Fruit fly (Drosophila melanogaster) whole organism, embryonic: ENCODE data around the gene mRpL10.
A peak's percentile ranks its signal among the peaks of the same experiment; 100 is the strongest.

Source experiments
- CG10366 ChIP-seq: fragments of 200-800 bp; sonication (Bioruptor generic); IDR thresholded peaks from 2 replicates; pipeline ENCODE4 v1.3.6; 2022; ENCODE audit warnings: missing biosample characterization, missing genetic modification characterization
- CG11695 ChIP-seq: fragments of 200-800 bp; sonication (Bioruptor generic); IDR thresholded peaks from 3 replicates; pipeline ENCODE4 v1.3.6; 2022; ENCODE audit warnings: missing biosample characterization, missing genetic modification characterization
- CG12659 ChIP-seq: fragments of 200-800 bp; sonication (Bioruptor generic); optimal IDR thresholded peaks from 3 replicates; lab custom pipeline; 2017; ENCODE audit warnings: mild to moderate bottlenecking, missing biosample characterization, missing genetic modification reagents, missing genetic modification characterization
- CG13424 ChIP-seq: fragments of 200-800 bp; sonication (Bioruptor generic); optimal IDR thresholded peaks from 2 replicates; lab custom pipeline; 2019; ENCODE audit warnings: missing biosample characterization, mild to moderate bottlenecking, missing genetic modification characterization, moderate library complexity
- CG13775 ChIP-seq: fragments of 200-800 bp; sonication (Bioruptor generic); optimal IDR thresholded peaks from 3 replicates; lab custom pipeline; 2017; ENCODE audit warnings: missing biosample characterization, mild to moderate bottlenecking, missing genetic modification characterization
- CG14441 ChIP-seq: fragments of 200-800 bp; sonication (Bioruptor generic); IDR thresholded peaks from 2 replicates; pipeline ENCODE4 v1.3.6; 2022; ENCODE audit warnings: missing biosample characterization, missing genetic modification characterization
- CG15269 ChIP-seq: fragments of 200-800 bp; sonication (Bioruptor generic); optimal IDR thresholded peaks from 2 replicates; lab custom pipeline; 2018; ENCODE audit warnings: missing biosample characterization, mild to moderate bottlenecking, missing genetic modification characterization, moderate library complexity
- CG17359 ChIP-seq: fragments of 200-800 bp; sonication (Bioruptor generic); optimal IDR thresholded peaks from 3 replicates; lab custom pipeline; 2018; ENCODE audit warnings: missing biosample characterization, mild to moderate bottlenecking, missing genetic modification characterization, moderate library complexity
- CG17612 ChIP-seq: fragments of 200-800 bp; sonication (Bioruptor generic); IDR thresholded peaks from 2 replicates; pipeline ENCODE4 v1.3.6; 2022; ENCODE audit warnings: missing biosample characterization, missing genetic modification characterization
- CG18599 ChIP-seq: fragments of 200-800 bp; sonication (Bioruptor generic); optimal IDR thresholded peaks from 3 replicates; lab custom pipeline; 2017; ENCODE audit warnings: missing biosample characterization, missing genetic modification characterization, mild to moderate bottlenecking, moderate library complexity, missing genetic modification reagents
- CG2889 ChIP-seq: fragments of 200-800 bp; sonication (Bioruptor generic); IDR thresholded peaks from 3 replicates; pipeline ENCODE4 v1.3.6; 2022; ENCODE audit warnings: missing biosample characterization, missing genetic modification characterization
- CG30020 ChIP-seq: fragments of 200-800 bp; optimal IDR thresholded peaks from 2 replicates; lab custom pipeline; 2019; ENCODE audit warnings: missing biosample characterization, mild to moderate bottlenecking, missing genetic modification characterization, moderate library complexity
- CG31441 ChIP-seq: fragments of 200-800 bp; sonication (Bioruptor generic); IDR thresholded peaks from 2 replicates; pipeline ENCODE4 v1.3.6; 2022; ENCODE audit warnings: missing biosample characterization, missing genetic modification characterization
- CG4282 ChIP-seq: fragments of 200-800 bp; sonication (Bioruptor generic); optimal IDR thresholded peaks from 2 replicates; lab custom pipeline; 2016; ENCODE audit warnings: missing biosample characterization, missing genetic modification characterization
- CG4404 ChIP-seq: fragments of 200-800 bp; sonication (Bioruptor generic); IDR thresholded peaks from 2 replicates; pipeline ENCODE4 v1.3.6; 2022; ENCODE audit warnings: missing biosample characterization, missing genetic modification characterization
- CG4424 ChIP-seq: fragments of 200-800 bp; sonication (Bioruptor generic); optimal IDR thresholded peaks from 3 replicates; lab custom pipeline; 2016; ENCODE audit warnings: missing biosample characterization, missing genetic modification characterization
- CG6175 ChIP-seq: fragments of 200-800 bp; sonication (Bioruptor generic); IDR thresholded peaks from 3 replicates; pipeline ENCODE4 v1.3.6; 2022; ENCODE audit warnings: missing biosample characterization, missing genetic modification characterization
- CG9727 ChIP-seq: fragments of 200-800 bp; sonication (Bioruptor generic); optimal IDR thresholded peaks from 3 replicates; lab custom pipeline; 2017; ENCODE audit warnings: missing biosample characterization, mild to moderate bottlenecking, missing genetic modification characterization
- CG9932 ChIP-seq: fragments of 200-800 bp; sonication (Bioruptor generic); IDR thresholded peaks from 2 replicates; pipeline ENCODE4 v1.3.6; 2022; ENCODE audit warnings: missing biosample characterization, missing genetic modification characterization
- Eip74EF ChIP-seq, 2 experiments: fragments of 200-800 bp in 1 of 2; fragments of >200 bp in 1 of 2; sonication (Bioruptor generic) in 1 of 2; optimal IDR thresholded peaks; 2 replicates each; lab custom pipeline; 2017 to 2019; ENCODE audit warnings: missing biosample characterization in 2 of 2, missing genetic modification characterization in 2 of 2, mild to moderate bottlenecking in 1 of 2, moderate library complexity in 1 of 2
- Fer1 ChIP-seq: fragments of 200-800 bp; sonication (Bioruptor generic); optimal IDR thresholded peaks from 2 replicates; lab custom pipeline; 2017; ENCODE audit warnings: missing biosample characterization, mild to moderate bottlenecking, missing genetic modification characterization
- HLH54F ChIP-seq: fragments of 200-800 bp; sonication (Bioruptor generic); optimal IDR thresholded peaks from 3 replicates; lab custom pipeline; 2016; ENCODE audit warnings: missing biosample characterization, missing genetic modification characterization
- Hmx ChIP-seq: fragments of 200-800 bp; sonication (Bioruptor generic); optimal IDR thresholded peaks from 2 replicates; lab custom pipeline; 2016; ENCODE audit warnings: missing biosample characterization, missing genetic modification characterization
- Hr51 ChIP-seq, 2 experiments: fragments of 200-800 bp; sonication (Bioruptor generic); optimal IDR thresholded peaks; 2 replicates in 1 of 2; 3 replicates in 1 of 2; lab custom pipeline; 2016 to 2018; ENCODE audit warnings: missing biosample characterization in 2 of 2, missing genetic modification characterization in 2 of 2, mild to moderate bottlenecking in 1 of 2, moderate library complexity in 1 of 2
- Lim3 ChIP-seq: fragments of 200-800 bp; sonication (Bioruptor generic); IDR thresholded peaks from 2 replicates; pipeline ENCODE4 v1.3.6; 2022; ENCODE audit warnings: missing biosample characterization, missing genetic modification characterization
- Poxn ChIP-seq: fragments of 200-800 bp; sonication (Bioruptor generic); IDR thresholded peaks from 2 replicates; pipeline ENCODE4 v1.3.6; 2022; ENCODE audit warnings: missing biosample characterization, missing genetic modification characterization
- Sry-δ ChIP-seq: fragments of 200-800 bp; sonication (Bioruptor generic); optimal IDR thresholded peaks from 2 replicates; lab custom pipeline; 2016; ENCODE audit warnings: missing biosample characterization, missing genetic modification characterization
- Stat92E ChIP-seq, 3 experiments: fragments of >200 bp in 2 of 3; fragments of 200-800 bp in 1 of 3; sonication (Bioruptor generic) in 1 of 3; optimal IDR thresholded peaks; 2 replicates each; lab custom pipeline; 2017 to 2019; ENCODE audit warnings: missing biosample characterization in 3 of 3, missing genetic modification characterization in 3 of 3, mild to moderate bottlenecking in 1 of 3, moderate library complexity in 1 of 3
- Xrp1 ChIP-seq: fragments of 200-800 bp; sonication (Bioruptor generic); IDR thresholded peaks from 2 replicates; pipeline ENCODE4 v1.3.6; 2022; ENCODE audit warnings: missing biosample characterization, missing genetic modification characterization
- YL-1 ChIP-seq: fragments of 200-800 bp; sonication (Bioruptor generic); optimal IDR thresholded peaks from 3 replicates; lab custom pipeline; 2017; ENCODE audit warnings: missing biosample characterization, mild to moderate bottlenecking, missing genetic modification characterization
- aop ChIP-seq: fragments of 200-800 bp; sonication (Bioruptor generic); IDR thresholded peaks from 2 replicates; pipeline ENCODE4 v1.3.6; 2022; ENCODE audit warnings: missing biosample characterization, missing genetic modification characterization
- ap ChIP-seq: fragments of 200-800 bp; sonication (Bioruptor generic); IDR thresholded peaks from 2 replicates; pipeline ENCODE4 v1.3.6; 2022; ENCODE audit warnings: missing biosample characterization, missing genetic modification characterization
- bab2 ChIP-seq: fragments of 200-800 bp; sonication (Bioruptor generic); optimal IDR thresholded peaks from 2 replicates; lab custom pipeline; 2016; ENCODE audit warnings: missing biosample characterization, missing genetic modification characterization
- btn ChIP-seq: fragments of 200-800 bp; sonication (Bioruptor generic); optimal IDR thresholded peaks from 2 replicates; lab custom pipeline; 2016; ENCODE audit warnings: missing biosample characterization, missing genetic modification characterization
- chm ChIP-seq: fragments of 200-800 bp; sonication (Bioruptor generic); IDR thresholded peaks from 2 replicates; pipeline ENCODE4 v1.3.6; 2022; ENCODE audit warnings: missing biosample characterization, missing genetic modification characterization
- chn ChIP-seq: fragments of 200-800 bp; sonication (Bioruptor generic); optimal IDR thresholded peaks from 2 replicates; lab custom pipeline; 2016; ENCODE audit warnings: missing biosample characterization, missing genetic modification characterization
- croc ChIP-seq: fragments of 200-800 bp; sonication (Bioruptor generic); conservative IDR thresholded peaks from 3 replicates; pipeline ENCODE4 v1.3.6; 2022; ENCODE audit warnings: missing biosample characterization, missing genetic modification characterization
- gsb-n ChIP-seq: fragments of 200-800 bp; sonication (Bioruptor generic); optimal IDR thresholded peaks from 3 replicates; lab custom pipeline; 2018; ENCODE audit warnings: missing biosample characterization, mild to moderate bottlenecking, missing genetic modification characterization
- ham ChIP-seq: fragments of 200-800 bp; sonication (Bioruptor generic); IDR thresholded peaks from 2 replicates; pipeline ENCODE4 v1.3.6; 2022; ENCODE audit warnings: missing biosample characterization, missing genetic modification characterization
- hth ChIP-seq: fragments of >200 bp; optimal IDR thresholded peaks from 2 replicates; lab custom pipeline; 2017; ENCODE audit warnings: inconsistent platforms
- jigr1 ChIP-seq: fragments of 200-800 bp; sonication (Bioruptor generic); IDR thresholded peaks from 3 replicates; pipeline ENCODE4 v1.3.6; 2022; ENCODE audit warnings: missing biosample characterization, missing genetic modification characterization
- lab ChIP-seq: fragments of 200-800 bp; sonication (Bioruptor generic); optimal IDR thresholded peaks from 3 replicates; lab custom pipeline; 2017; ENCODE audit warnings: missing biosample characterization, missing genetic modification characterization, mild to moderate bottlenecking, moderate library complexity, missing genetic modification reagents
- lmd ChIP-seq: fragments of 200-800 bp; sonication (Bioruptor generic); IDR thresholded peaks from 2 replicates; pipeline ENCODE4 v1.3.6; 2022; ENCODE audit warnings: missing biosample characterization, missing genetic modification characterization
- psq ChIP-seq: fragments of 200-800 bp; sonication (Bioruptor generic); optimal IDR thresholded peaks from 2 replicates; lab custom pipeline; 2017; ENCODE audit warnings: missing biosample characterization, missing genetic modification characterization
- ranshi ChIP-seq: fragments of 200-800 bp; sonication (Bioruptor generic); IDR thresholded peaks from 2 replicates; pipeline ENCODE4 v1.3.6; 2022; ENCODE audit warnings: missing biosample characterization, missing genetic modification characterization
- sens ChIP-seq: fragments of 200-800 bp; sonication (Bioruptor generic); peaks from one replicate; lab custom pipeline; 2016; ENCODE audit warnings: missing biosample characterization, missing genetic modification characterization
- slou ChIP-seq: fragments of 200-800 bp; sonication (Bioruptor generic); optimal IDR thresholded peaks from 3 replicates; lab custom pipeline; 2016; ENCODE audit warnings: missing biosample characterization, missing genetic modification characterization
- sqz ChIP-seq: fragments of 200-800 bp; sonication (Bioruptor generic); optimal IDR thresholded peaks from 3 replicates; lab custom pipeline; 2018; ENCODE audit warnings: missing biosample characterization, mild to moderate bottlenecking, missing genetic modification characterization
- tup ChIP-seq: fragments of 200-800 bp; sonication (Bioruptor generic); optimal IDR thresholded peaks from 2 replicates; lab custom pipeline; 2016; ENCODE audit warnings: missing biosample characterization, mild to moderate bottlenecking, missing genetic modification characterization, moderate library complexity
- z ChIP-seq: fragments of 200-800 bp; sonication (Bioruptor generic); IDR thresholded peaks from 3 replicates; pipeline ENCODE4 v1.3.6; 2022; ENCODE audit warnings: missing biosample characterization, missing genetic modification characterization
- zen2 ChIP-seq: fragments of 200-800 bp; sonication (Bioruptor generic); IDR thresholded peaks from 3 replicates; pipeline ENCODE4 v1.3.6; 2022; ENCODE audit warnings: missing biosample characterization, missing genetic modification characterization; ENCODE audit not compliant: partially characterized antibody

mRpL10 gene

dm6 chr2L:246656-247340, 43.2 kb downstream of the mRpL10 start (continued):
- TF ChIP-seq YL-1 (GFP tag; lab: Kevin White, UChicago) (no peak), btn (no peak), psq (GFP tag; lab: Kevin White, UChicago) (peak; percentile 99), CG30020 (tag; lab: Kevin White, UChicago) (no peak), Stat92E (GFP tag; optimal IDR thresholded peaks at IDR 0.05; lab: Kevin White, UChicago) (peak in 1 of 3 experiments; percentile 46), Hr51 (GFP tag; optimal IDR thresholded peaks at IDR 0.05; lab: Kevin White, UChicago) (no peak), sqz (peak; percentile 96), CG11695 (GFP tag; lab: Robert Waterston, UW) (no peak), slou (no peak), CG4424 (no peak), aop (GFP tag; lab: Robert Waterston, UW) (no peak), CG17612 (GFP tag; lab: Robert Waterston, UW) (no peak), Lim3 (no peak), zen2 (GFP tag; lab: Robert Waterston, UW) (peak; percentile 47; the same call in 1 of the 3 replicates), CG17359 (tag; lab: Kevin White, UChicago) (no peak), z (GFP tag; lab: Robert Waterston, UW) (0 out of 3 replicates have a peak, but pooled peaks have one; percentile 37), Fer1 (GFP tag; lab: Kevin White, UChicago) (peak; percentile 33), CG6175 (GFP tag; lab: Robert Waterston, UW) (no peak), bab2 (GFP tag; lab: Kevin White, UChicago) (no peak), Hmx (GFP tag; lab: Kevin White, UChicago) (no peak), gsb-n (tag; lab: Kevin White, UChicago) (no peak), CG4282 (GFP tag; lab: Kevin White, UChicago) (no peak), jigr1 (GFP tag; lab: Robert Waterston, UW) (no peak), Poxn (GFP tag; lab: Robert Waterston, UW) (no peak), ranshi (GFP tag; lab: Robert Waterston, UW) (no peak), Xrp1 (GFP tag; lab: Robert Waterston, UW) (0 out of 2 replicates have a peak, but pooled peaks have one; percentile 20), CG12659 (GFP tag; lab: Kevin White, UChicago) (no peak), sens (no peak), CG15269 (tag; lab: Kevin White, UChicago) (no peak), CG14441 (GFP tag; lab: Robert Waterston, UW) (no peak), CG31441 (GFP tag; lab: Robert Waterston, UW) (no peak), CG4404 (GFP tag; lab: Robert Waterston, UW) (no peak), Sry-δ (GFP tag; lab: Kevin White, UChicago) (no peak), Eip74EF (GFP tag; optimal IDR thresholded peaks at IDR 0.05; lab: Kevin White, UChicago) (no peak), CG18599 (GFP tag; lab: Kevin White, UChicago) (no peak), CG13775 (GFP tag; lab: Kevin White, UChicago) (no peak), chn (GFP tag; lab: Kevin White, UChicago) (peak; percentile 5), ap (GFP tag; lab: Robert Waterston, UW) (no peak), CG13424 (tag; lab: Kevin White, UChicago) (no peak), CG9932 (no peak), HLH54F (GFP tag; lab: Kevin White, UChicago) (no peak), CG10366 (GFP tag; lab: Robert Waterston, UW) (no peak), hth (lab: Kevin White, UChicago) (no peak), chm (GFP tag; lab: Robert Waterston, UW) (peak; percentile 53; the same call in 1 of the 2 replicates), CG9727 (no peak), lmd (GFP tag; lab: Robert Waterston, UW) (no peak), ham (GFP tag; lab: Robert Waterston, UW) (no peak), tup (no peak), lab (peak; percentile 23), CG2889 (GFP tag; lab: Robert Waterston, UW) (no peak), croc (no peak)
